Worm (Caenorhabditis elegans) whole organism, L4/young adult: ENCODE measurements around the gene kgb-1.

Experiments used
- W03F9.2 ChIP-seq: fragments of 150-350 bp; optimal IDR thresholded peaks from 2 replicates; lab custom pipeline; 2014; ENCODE audit warnings: missing biosample characterization, missing genetic modification characterization
- him-1 ChIP-seq: sonication (generic microtip); optimal IDR thresholded peaks from 2 replicates; lab custom pipeline; 2016; ENCODE audit warnings: missing genotype, missing genetic modification reagents, missing genetic modification characterization, missing compliant biosample characterization

DNA sequence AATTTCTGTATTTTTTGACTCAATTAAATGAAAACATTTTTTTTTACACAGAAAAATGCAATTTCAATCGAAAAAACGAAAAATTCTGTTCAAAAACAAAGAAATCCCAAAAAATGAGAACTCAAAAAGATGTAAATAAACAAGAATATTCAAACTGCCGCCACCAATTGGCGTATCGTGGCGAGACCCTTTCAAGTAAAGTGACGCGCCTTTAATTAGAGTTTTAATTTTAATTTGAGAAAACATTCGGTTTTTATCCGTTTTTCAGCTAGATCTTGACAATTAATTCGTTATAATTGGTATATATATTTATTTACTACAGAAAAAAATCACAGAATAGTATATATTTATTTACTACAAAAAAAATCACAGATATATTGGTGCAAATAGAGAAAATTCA, 30.2 kb downstream of the kgb-1 start:
- no peak for TF ChIP-seq him-1 (tag; lab: Kevin White, UChicago)
- no peak for TF ChIP-seq W03F9.2 (tag; lab: Kevin White, UChicago)
